Worm (Caenorhabditis elegans) whole organism, L4/young adult: ENCODE measurements around the gene rgl-1.

Experiments used
- W03F9.2 ChIP-seq: fragments of 150-350 bp; optimal IDR thresholded peaks from 2 replicates; lab custom pipeline; 2014; ENCODE audit warnings: missing biosample characterization, missing genetic modification characterization
- dao-5 ChIP-seq: sonication (generic microtip); optimal IDR thresholded peaks from 2 replicates; lab custom pipeline; 2016; ENCODE audit warnings: missing genotype, missing genetic modification characterization, moderate library complexity, missing compliant biosample characterization
- him-1 ChIP-seq: sonication (generic microtip); optimal IDR thresholded peaks from 2 replicates; lab custom pipeline; 2016; ENCODE audit warnings: missing genotype, missing genetic modification reagents, missing genetic modification characterization, missing compliant biosample characterization

Gene rgl-1

ce11 chrX:3184649-3185048, 35.5 kb downstream of the rgl-1 start:
- TF ChIP-seq W03F9.2: no peak
- TF ChIP-seq dao-5: no peak
- no peak for TF ChIP-seq him-1

DNA sequence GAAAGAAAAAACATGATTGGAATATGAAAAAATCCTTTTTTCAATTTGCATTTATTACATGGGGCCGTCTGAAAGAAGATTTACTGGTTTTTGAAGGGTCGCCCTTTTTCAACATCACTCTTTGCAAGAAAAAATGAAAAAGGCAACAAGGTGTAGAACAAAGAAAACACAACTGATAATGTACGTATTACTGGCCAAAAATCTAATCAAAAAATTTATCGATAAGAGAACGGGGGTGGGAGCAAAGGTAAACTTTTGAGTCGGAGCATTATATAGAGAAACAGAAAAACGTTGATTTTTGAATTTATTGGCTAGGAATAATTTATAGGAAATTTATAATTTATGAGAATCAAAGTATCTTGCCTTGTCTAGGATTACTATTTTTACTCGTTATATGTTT, 38.3 kb downstream of the rgl-1 start:
- TF ChIP-seq him-1: no peak
- TF ChIP-seq dao-5: no peak
- no peak for TF ChIP-seq W03F9.2

ce11 chrX:3181376-3181775, 38.8 kb downstream of the rgl-1 start:
- TF ChIP-seq him-1 (no peak), W03F9.2 (no peak), dao-5 (no peak)

DNA sequence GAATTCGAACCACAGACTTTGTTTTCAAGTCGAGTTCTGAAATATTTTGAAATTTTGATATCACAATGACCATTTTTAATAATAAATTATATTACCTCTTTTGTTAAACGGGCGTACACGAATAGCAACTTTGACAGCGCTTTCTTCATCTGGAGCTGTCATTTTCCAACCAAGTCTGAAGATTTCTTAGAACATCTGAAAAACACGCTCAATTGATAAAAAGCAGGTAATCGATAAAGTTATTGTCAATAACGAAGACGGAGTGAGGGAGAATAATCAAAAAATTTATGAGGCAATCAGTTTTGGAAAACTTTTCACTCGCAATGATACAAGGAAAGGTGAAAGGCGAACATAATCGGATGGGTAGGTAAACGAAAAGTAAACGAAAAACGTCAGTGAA, 41.7 kb downstream of the rgl-1 start, which contains the start of gene klp-4:
klp-4 (minus strand) TSS at position 201 of the 400 bp plus-strand sequence.
- no peak for TF ChIP-seq dao-5
- no peak for TF ChIP-seq W03F9.2
- TF ChIP-seq him-1: no peak

DNA sequence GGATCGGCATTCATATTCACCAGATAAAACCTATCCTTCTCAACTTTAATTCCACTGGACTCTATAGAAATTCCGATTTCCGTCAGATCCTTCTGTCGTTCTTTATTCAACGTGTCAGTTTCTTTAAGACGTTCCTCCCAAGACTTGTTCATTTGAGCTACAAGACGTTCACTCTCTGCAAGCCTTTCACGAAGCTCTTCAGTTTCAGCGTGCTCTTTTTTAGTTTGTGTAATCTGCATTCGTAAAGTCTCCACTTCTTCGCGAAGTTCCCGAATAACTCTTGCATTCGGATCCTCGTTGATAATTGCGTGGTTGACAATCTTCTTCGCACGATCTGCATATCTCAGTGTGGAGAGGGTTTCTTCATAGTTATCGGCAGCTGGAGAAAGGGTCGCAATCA, 43.4 kb downstream of the rgl-1 start:
- TF ChIP-seq dao-5 (no peak), him-1 (no peak), W03F9.2 (no peak)

DNA sequence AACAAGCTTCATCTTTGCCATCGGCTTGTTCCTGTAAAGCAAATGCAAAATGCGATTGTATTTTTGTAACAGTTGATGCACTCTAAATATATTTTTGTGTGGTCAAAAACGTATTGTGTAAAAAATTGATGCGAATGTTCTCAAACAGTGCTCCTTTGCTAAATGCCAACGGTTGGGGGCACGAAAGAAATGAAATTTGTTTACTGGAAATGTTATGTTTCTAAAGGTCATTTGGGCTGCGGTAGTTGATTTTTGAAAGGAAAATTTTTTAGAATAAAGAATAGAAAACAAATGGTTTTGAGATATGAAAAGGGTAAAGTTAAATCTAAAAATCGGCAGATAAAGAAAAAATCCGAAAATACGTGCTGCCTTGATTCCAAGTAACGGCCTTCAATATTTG, 49.7 kb downstream of the rgl-1 start, which contains the start of gene C15C7.6:
C15C7.6 (minus strand) TSS at position 101 of the 400 bp plus-strand sequence.
- no peak for TF ChIP-seq him-1
- TF ChIP-seq dao-5: no peak

ce11 chrX:3165569-3165968, 54.6 kb downstream of the rgl-1 start, which contains the start of gene pfut-1:
TSS of gene pfut-1 (plus strand) at chrX:3165826.
- TF ChIP-seq him-1: no peak

ce11 chrX:3163972-3164575, 56.1 kb downstream of the rgl-1 start, which contains the start of gene syx-6:
TSS of gene syx-6 (plus strand) at chrX:3164525.
- TF ChIP-seq him-1 (no peak), W03F9.2 (no peak), dao-5 (no peak)
